Fruit fly (Drosophila melanogaster) whole organism, prepupa: Measurements from ENCODE around the gene Rpn12R.

Source experiments
- Blimp-1 ChIP-seq: fragments of 200-800 bp; sonication (Bioruptor generic); optimal IDR thresholded peaks from 3 replicates; lab custom pipeline; 2017; ENCODE audit warnings: missing biosample characterization, missing genetic modification characterization, mild to moderate bottlenecking, moderate library complexity, missing genetic modification reagents
- CG10631 ChIP-seq: fragments of 200-800 bp; sonication (Bioruptor generic); optimal IDR thresholded peaks from 2 replicates; lab custom pipeline; 2016; ENCODE audit warnings: missing biosample characterization, missing genetic modification characterization
- CG10669 ChIP-seq: fragments of 200-800 bp; sonication (Bioruptor generic); optimal IDR thresholded peaks from 3 replicates; lab custom pipeline; 2018; ENCODE audit warnings: missing biosample characterization, mild to moderate bottlenecking, missing genetic modification characterization, moderate library complexity
- CG11294 ChIP-seq: fragments of 200-800 bp; sonication (Bioruptor generic); IDR thresholded peaks from 2 replicates; pipeline ENCODE4 v1.3.6; 2022; ENCODE audit warnings: missing biosample characterization, missing genetic modification characterization
- CG11762 ChIP-seq: fragments of 200-800 bp; sonication (Bioruptor generic); optimal IDR thresholded peaks from 3 replicates; lab custom pipeline; 2016; ENCODE audit warnings: missing biosample characterization, missing genetic modification characterization; ENCODE audit not compliant: insufficient read depth
- CG11902 ChIP-seq: fragments of 200-800 bp; sonication (Bioruptor generic); optimal IDR thresholded peaks from 3 replicates; lab custom pipeline; 2016; ENCODE audit warnings: missing biosample characterization, missing genetic modification characterization
- CG15336 ChIP-seq: fragments of 200-800 bp; sonication (Bioruptor generic); IDR thresholded peaks from 2 replicates; pipeline ENCODE4 v1.3.6; 2022; ENCODE audit warnings: missing biosample characterization, missing genetic modification characterization
- CG1621 ChIP-seq: fragments of 200-800 bp; sonication (Bioruptor generic); optimal IDR thresholded peaks from 3 replicates; lab custom pipeline; 2018; ENCODE audit warnings: missing biosample characterization, mild to moderate bottlenecking, missing genetic modification characterization
- CG16779 ChIP-seq: fragments of 200-800 bp; sonication (Bioruptor generic); optimal IDR thresholded peaks from 3 replicates; lab custom pipeline; 2017; ENCODE audit warnings: missing biosample characterization, mild to moderate bottlenecking, missing genetic modification characterization
- CG31627 ChIP-seq: fragments of 200-800 bp; sonication (Bioruptor generic); optimal IDR thresholded peaks from 3 replicates; lab custom pipeline; 2016; ENCODE audit warnings: missing biosample characterization, missing genetic modification characterization
- CG32006 ChIP-seq: fragments of 200-800 bp; sonication (Bioruptor generic); optimal IDR thresholded peaks from 3 replicates; lab custom pipeline; 2017; ENCODE audit warnings: missing biosample characterization, mild to moderate bottlenecking, missing genetic modification characterization
- CG34406 ChIP-seq: fragments of 200-800 bp; sonication (Bioruptor generic); optimal IDR thresholded peaks from 3 replicates; lab custom pipeline; 2016; ENCODE audit warnings: missing biosample characterization, missing genetic modification characterization
- CG3919 ChIP-seq: fragments of 200-800 bp; sonication (Bioruptor generic); optimal IDR thresholded peaks from 3 replicates; lab custom pipeline; 2016; ENCODE audit warnings: missing biosample characterization, missing genetic modification characterization
- CG4318 ChIP-seq: fragments of 200-800 bp; sonication (Bioruptor generic); optimal IDR thresholded peaks from 3 replicates; lab custom pipeline; 2017; ENCODE audit warnings: missing biosample characterization, mild to moderate bottlenecking, missing genetic modification characterization
- CG6163 ChIP-seq: fragments of 200-800 bp; sonication (Bioruptor generic); IDR thresholded peaks from 3 replicates; pipeline ENCODE4 v1.3.6; 2022; ENCODE audit warnings: missing biosample characterization, missing genetic modification characterization
- CG6276 ChIP-seq: fragments of 200-800 bp; sonication (Bioruptor generic); optimal IDR thresholded peaks from 2 replicates; lab custom pipeline; 2017; ENCODE audit warnings: missing biosample characterization, mild to moderate bottlenecking, missing genetic modification characterization
- CG6792 ChIP-seq: fragments of 200-800 bp; sonication (Bioruptor generic); optimal IDR thresholded peaks from 3 replicates; lab custom pipeline; 2016; ENCODE audit warnings: missing biosample characterization, missing genetic modification characterization
- CG6808 ChIP-seq: fragments of 200-800 bp; sonication (Bioruptor generic); optimal IDR thresholded peaks from 3 replicates; lab custom pipeline; 2017; ENCODE audit warnings: missing biosample characterization, missing genetic modification characterization, mild to moderate bottlenecking, moderate library complexity, missing genetic modification reagents
- CG6854 ChIP-seq: fragments of 200-800 bp; sonication (Bioruptor generic); optimal IDR thresholded peaks from 2 replicates; lab custom pipeline; 2017; ENCODE audit warnings: missing biosample characterization, mild to moderate bottlenecking, missing genetic modification characterization
- CG7368 ChIP-seq: fragments of 200-800 bp; sonication (Bioruptor generic); optimal IDR thresholded peaks from 3 replicates; lab custom pipeline; 2016; ENCODE audit warnings: missing biosample characterization, missing genetic modification characterization
- CG8119 ChIP-seq: fragments of 200-800 bp; sonication (Bioruptor generic); IDR thresholded peaks from 3 replicates; pipeline ENCODE4 v1.3.6; 2022; ENCODE audit warnings: missing biosample characterization, missing genetic modification characterization
- CG9139 ChIP-seq: fragments of 200-800 bp; sonication (Bioruptor generic); optimal IDR thresholded peaks from 3 replicates; lab custom pipeline; 2017; ENCODE audit warnings: missing biosample characterization, mild to moderate bottlenecking, missing genetic modification characterization
- Eip75B ChIP-seq: fragments of 200-800 bp; sonication (Bioruptor generic); optimal IDR thresholded peaks from 3 replicates; lab custom pipeline; 2016; ENCODE audit warnings: missing biosample characterization, missing genetic modification characterization
- Ets21C ChIP-seq: fragments of 200-800 bp; sonication (Bioruptor generic); optimal IDR thresholded peaks from 3 replicates; lab custom pipeline; 2016; ENCODE audit warnings: missing biosample characterization, missing genetic modification characterization
- Gug ChIP-seq: fragments of 200-800 bp; sonication (Bioruptor generic); IDR thresholded peaks from 2 replicates; pipeline ENCODE4 v1.3.6; 2022; ENCODE audit warnings: missing biosample characterization, missing genetic modification characterization
- Hr38 ChIP-seq: sonication (Bioruptor generic); optimal IDR thresholded peaks from 2 replicates; lab custom pipeline; 2016; ENCODE audit warnings: missing biosample characterization, missing genetic modification characterization
- Hr4 ChIP-seq: fragments of 200-800 bp; sonication (Bioruptor generic); optimal IDR thresholded peaks from 3 replicates; lab custom pipeline; 2016; ENCODE audit warnings: missing biosample characterization, missing genetic modification characterization
- Lpt ChIP-seq: fragments of 200-800 bp; sonication (Bioruptor generic); optimal IDR thresholded peaks from 3 replicates; lab custom pipeline; 2016; ENCODE audit warnings: missing biosample characterization, missing genetic modification characterization
- Met ChIP-seq: fragments of 200-800 bp; sonication (Bioruptor generic); optimal IDR thresholded peaks from 3 replicates; lab custom pipeline; 2016; ENCODE audit warnings: missing biosample characterization, missing genetic modification characterization
- Smox ChIP-seq: fragments of 200-800 bp; sonication (Bioruptor generic); optimal IDR thresholded peaks from 3 replicates; lab custom pipeline; 2016; ENCODE audit warnings: missing biosample characterization, missing genetic modification characterization
- Sox102F ChIP-seq: fragments of 200-800 bp; sonication (Bioruptor generic); optimal IDR thresholded peaks from 2 replicates; lab custom pipeline; 2016; ENCODE audit warnings: missing biosample characterization, mild to moderate bottlenecking, missing genetic modification characterization
- Sox14 ChIP-seq: fragments of 200-800 bp; sonication (Bioruptor generic); optimal IDR thresholded peaks from 3 replicates; lab custom pipeline; 2016; ENCODE audit warnings: missing biosample characterization, missing genetic modification characterization
- Sox15 ChIP-seq: fragments of 200-800 bp; sonication (Bioruptor generic); optimal IDR thresholded peaks from 3 replicates; lab custom pipeline; 2016; ENCODE audit warnings: missing biosample characterization, missing genetic modification characterization
- achi ChIP-seq: fragments of 200-800 bp; sonication (Bioruptor generic); optimal IDR thresholded peaks from 3 replicates; lab custom pipeline; 2016; ENCODE audit warnings: missing biosample characterization, missing genetic modification characterization
- acj6 ChIP-seq: fragments of 200-800 bp; sonication (Bioruptor generic); optimal IDR thresholded peaks from 3 replicates; lab custom pipeline; 2016; ENCODE audit warnings: missing biosample characterization, missing genetic modification characterization
- cyc ChIP-seq: fragments of 200-800 bp; sonication (Bioruptor generic); optimal IDR thresholded peaks from 3 replicates; lab custom pipeline; 2016; ENCODE audit warnings: missing biosample characterization, missing genetic modification characterization
- dac ChIP-seq: fragments of 200-800 bp; sonication (Bioruptor generic); optimal IDR thresholded peaks from 2 replicates; lab custom pipeline; 2017; ENCODE audit warnings: missing biosample characterization, mild to moderate bottlenecking, missing genetic modification characterization
- dsx ChIP-seq: fragments of 200-800 bp; optimal IDR thresholded peaks from 3 replicates; lab custom pipeline; 2019; ENCODE audit warnings: missing biosample characterization, mild to moderate bottlenecking, missing genetic modification characterization, moderate library complexity; ENCODE audit not compliant: poor library complexity, severe bottlenecking
- eg ChIP-seq: fragments of 200-800 bp; sonication (Bioruptor generic); IDR thresholded peaks from 3 replicates; pipeline ENCODE4 v1.3.6; 2022; ENCODE audit warnings: missing biosample characterization, missing genetic modification characterization
- esn ChIP-seq: fragments of 200-800 bp; sonication (Bioruptor generic); optimal IDR thresholded peaks from 2 replicates; lab custom pipeline; 2016; ENCODE audit warnings: missing biosample characterization, mild to moderate bottlenecking, missing genetic modification characterization, moderate library complexity
- fd59A ChIP-seq: fragments of 200-800 bp; sonication (Bioruptor generic); optimal IDR thresholded peaks from 2 replicates; lab custom pipeline; 2017; ENCODE audit warnings: missing biosample characterization, mild to moderate bottlenecking, missing genetic modification characterization, missing genetic modification reagents
- fd85E ChIP-seq: fragments of 200-800 bp; sonication (Bioruptor generic); optimal IDR thresholded peaks from 3 replicates; lab custom pipeline; 2016; ENCODE audit warnings: missing biosample characterization, missing genetic modification characterization
- fkh ChIP-seq: fragments of 200-800 bp; sonication (Bioruptor generic); optimal IDR thresholded peaks from 3 replicates; lab custom pipeline; 2017; ENCODE audit warnings: missing biosample characterization, mild to moderate bottlenecking, missing genetic modification characterization, moderate library complexity
- lz ChIP-seq: fragments of 200-800 bp; sonication (Bioruptor generic); optimal IDR thresholded peaks from 3 replicates; lab custom pipeline; 2016; ENCODE audit warnings: missing biosample characterization, missing genetic modification characterization
- net ChIP-seq: fragments of 200-800 bp; sonication (Bioruptor generic); optimal IDR thresholded peaks from 3 replicates; lab custom pipeline; 2016; ENCODE audit warnings: missing biosample characterization, missing genetic modification characterization
- pdm3 ChIP-seq: fragments of 200-800 bp; sonication (Bioruptor generic); optimal IDR thresholded peaks from 3 replicates; lab custom pipeline; 2016; ENCODE audit warnings: missing biosample characterization, missing genetic modification characterization
- salr ChIP-seq, 2 experiments: fragments of 200-800 bp; sonication (Bioruptor generic); optimal IDR thresholded peaks; 3 replicates each; lab custom pipeline; 2016 to 2018; ENCODE audit warnings: missing biosample characterization in 2 of 2, missing genetic modification characterization in 2 of 2, mild to moderate bottlenecking in 1 of 2
- spab ChIP-seq: fragments of 200-800 bp; sonication (Bioruptor generic); optimal IDR thresholded peaks from 2 replicates; lab custom pipeline; 2017; ENCODE audit warnings: missing biosample characterization, mild to moderate bottlenecking, missing genetic modification characterization, missing genetic modification reagents
- ss ChIP-seq, 2 experiments: fragments of 200-800 bp; sonication (Bioruptor generic); optimal IDR thresholded peaks; 2 replicates in 1 of 2; 3 replicates in 1 of 2; lab custom pipeline; 2017 to 2018; ENCODE audit warnings: mild to moderate bottlenecking in 2 of 2, missing biosample characterization in 2 of 2, missing genetic modification characterization in 2 of 2, moderate library complexity in 1 of 2
- svp ChIP-seq: fragments of 200-800 bp; sonication (Bioruptor generic); peaks from one replicate; lab custom pipeline; 2016; ENCODE audit warnings: missing biosample characterization, missing genetic modification characterization
- vri ChIP-seq: fragments of 200-800 bp; sonication (Bioruptor generic); optimal IDR thresholded peaks from 3 replicates; lab custom pipeline; 2016; ENCODE audit warnings: missing biosample characterization, mild to moderate bottlenecking, missing genetic modification characterization

The Rpn12R gene

dm6 chr3L:15007271-15007948 is 35.0 kb downstream of the Rpn12R start:
- peak; percentile 16 for TF ChIP-seq CG10669
- no peak for TF ChIP-seq salr (GFP tag; optimal IDR thresholded peaks at IDR 0.05; lab: Kevin White, UChicago)
- TF ChIP-seq fd59A (GFP tag; lab: Kevin White, UChicago), result peak; percentile 25
- TF ChIP-seq CG11902 (GFP tag; lab: Kevin White, UChicago), result no peak
- peak; percentile 7 for TF ChIP-seq pdm3 (GFP tag; lab: Kevin White, UChicago)
- TF ChIP-seq achi (GFP tag; lab: Kevin White, UChicago), result peak; percentile 54
- TF ChIP-seq Sox15 (GFP tag; lab: Kevin White, UChicago), result no peak
- no peak for TF ChIP-seq Blimp-1
- peak; percentile 28 for TF ChIP-seq Eip75B
- no peak for TF ChIP-seq CG6854
- TF ChIP-seq CG4318 (GFP tag; lab: Kevin White, UChicago), result no peak
- TF ChIP-seq fkh (GFP tag; lab: Kevin White, UChicago), result no peak
- no peak for TF ChIP-seq CG3919 (GFP tag; lab: Kevin White, UChicago)
- peak; percentile 8 for TF ChIP-seq CG6792 (GFP tag; lab: Kevin White, UChicago)
- peak; percentile 15 for TF ChIP-seq CG6808 (GFP tag; lab: Kevin White, UChicago)
- no peak for TF ChIP-seq CG7368
- TF ChIP-seq CG9139 (GFP tag; lab: Kevin White, UChicago), result no peak
- TF ChIP-seq fd85E (GFP tag; lab: Kevin White, UChicago), result no peak
- no peak for TF ChIP-seq cyc (GFP tag; lab: Kevin White, UChicago)
- TF ChIP-seq CG6276, result no peak
- TF ChIP-seq acj6 (GFP tag; lab: Kevin White, UChicago), result peak; percentile 24
- no peak for TF ChIP-seq CG1621 (tag; lab: Kevin White, UChicago)
- TF ChIP-seq dac (GFP tag; lab: Kevin White, UChicago), result no peak
- no peak for TF ChIP-seq CG16779 (tag; lab: Kevin White, UChicago)
- peak; percentile 18 for TF ChIP-seq Smox
- peak; percentile 59 for TF ChIP-seq CG8119 (GFP tag; lab: Robert Waterston, UW)
- TF ChIP-seq vri (GFP tag; lab: Kevin White, UChicago), result no peak
- TF ChIP-seq CG34406 (GFP tag; lab: Kevin White, UChicago), result peak; percentile 22
- peak; percentile 31 for TF ChIP-seq Hr4
- peak; percentile 58 for TF ChIP-seq CG32006
- TF ChIP-seq Sox102F (GFP tag; lab: Kevin White, UChicago), result peak; percentile 17
- peak; percentile 42 for TF ChIP-seq Met (GFP tag; lab: Kevin White, UChicago)
- peak; percentile 6 for TF ChIP-seq net (GFP tag; lab: Kevin White, UChicago)
- peak; percentile 16 for TF ChIP-seq Ets21C
- TF ChIP-seq svp, result peak; percentile 69
- peak in 1 of 2 experiments; percentile 16 for TF ChIP-seq ss (GFP tag; optimal IDR thresholded peaks at IDR 0.05; lab: Kevin White, UChicago)
- TF ChIP-seq Sox14 (GFP tag; lab: Kevin White, UChicago), result peak; percentile 20
- TF ChIP-seq Gug, result no peak
- TF ChIP-seq spab (GFP tag; lab: Kevin White, UChicago), result peak; percentile 7
- TF ChIP-seq CG15336 (GFP tag; lab: Robert Waterston, UW), result peak; percentile 55
- TF ChIP-seq CG11294 (GFP tag; lab: Robert Waterston, UW), result no peak
- no peak for TF ChIP-seq CG11762 (GFP tag; lab: Kevin White, UChicago)
- TF ChIP-seq CG10631 (GFP tag; lab: Kevin White, UChicago), result peak; percentile 15
- 0 out of 3 replicates have a peak, but pooled peaks have one; percentile 30 for TF ChIP-seq eg
- TF ChIP-seq CG6163 (GFP tag; lab: Robert Waterston, UW), result peak; percentile 56; the same call in 2 of the 3 replicates
- TF ChIP-seq dsx (GFP tag; lab: Kevin White, UChicago), result peak; percentile 8
- no peak for TF ChIP-seq Hr38
- TF ChIP-seq esn (GFP tag; lab: Kevin White, UChicago), result peak; percentile 28
- peak; percentile 20 for TF ChIP-seq Lpt (GFP tag; lab: Kevin White, UChicago)
- TF ChIP-seq lz (GFP tag; lab: Kevin White, UChicago), result peak; percentile 18
- TF ChIP-seq CG31627 (GFP tag; lab: Kevin White, UChicago), result peak; percentile 16
